Worm (Caenorhabditis elegans) whole organism, L1 larva: ENCODE results near the gene R166.3.

ENCODE experiments used
- pag-3 ChIP-seq: sonication (generic microtip); optimal IDR thresholded peaks from 2 replicates; lab custom pipeline; 2017; ENCODE audit warnings: missing genetic modification characterization, mild to moderate bottlenecking, missing compliant biosample characterization, antibody characterized with exemption, borderline replicate concordance; ENCODE audit not compliant: insufficient read depth
- unc-30 ChIP-seq: sonication (generic microtip); optimal IDR thresholded peaks from 2 replicates; lab custom pipeline; 2017; ENCODE audit warnings: missing biosample characterization, missing genetic modification characterization

DNA sequence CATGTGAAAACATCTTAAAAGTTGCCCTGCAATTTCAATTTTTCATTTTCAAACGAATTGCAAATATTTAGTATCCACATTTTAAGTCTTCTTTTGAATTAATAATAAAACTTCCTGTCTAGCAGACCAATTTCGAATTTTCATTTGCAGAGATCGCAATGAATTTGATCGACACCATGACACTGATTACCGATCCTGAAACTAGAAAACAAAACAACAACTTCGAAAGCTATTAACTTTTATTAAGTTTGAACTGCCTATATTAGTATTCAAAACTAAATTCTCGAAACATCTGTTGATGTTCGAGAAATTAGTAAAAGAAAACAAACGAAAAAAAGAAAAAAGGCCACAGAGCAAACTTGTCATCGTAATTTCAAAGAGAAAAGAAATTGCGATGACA is 35.0 kb upstream of the R166.3 start:
- TF ChIP-seq pag-3 (tag; lab: Kevin White, UChicago) (no peak), unc-30 (tag; lab: Kevin White, UChicago) (no peak)
